Worm (Caenorhabditis elegans): ENCODE data around the gene rips-1.

- TF ChIP-seq gei-8 (GFP tag; optimal IDR thresholded peaks at IDR 0.05) (no peak), ZK337.2 (GFP tag; IDR thresholded peaks at IDR 0.05) (no peak), nhr-11 (tag; optimal IDR thresholded peaks at IDR 0.05) (no peak), lin-39 (tag; optimal IDR thresholded peaks at IDR 0.05) (no peak), duxl-1 (tag; optimal IDR thresholded peaks at IDR 0.05; ENCODE audit: poor library complexity) (no peak)
These were observed 16.7 kb downstream of the rips-1 start for ce11 chrV:3788538-3788937.

Measured in whole organism, L4 larva.